Worm (Caenorhabditis elegans) whole organism, late embryonic: ENCODE results near the gene srd-59.

Experiments
- C08G9.2 ChIP-seq: sonication (generic microtip); optimal IDR thresholded peaks from 2 replicates; lab custom pipeline; 2016; ENCODE audit warnings: mild to moderate bottlenecking, missing genetic modification characterization, moderate library complexity, missing compliant biosample characterization
- C38D4.7 ChIP-seq: fragments of 200-800 bp; sonication (Bioruptor generic); optimal IDR thresholded peaks from 2 replicates; lab custom pipeline; 2018; ENCODE audit warnings: mild to moderate bottlenecking, missing genetic modification characterization, moderate library complexity, missing compliant biosample characterization
- F13H6.1 ChIP-seq: sonication (generic microtip); optimal IDR thresholded peaks from 2 replicates; lab custom pipeline; 2016; ENCODE audit warnings: missing genetic modification characterization, missing compliant biosample characterization
- K09A11.1 ChIP-seq: sonication (generic microtip); optimal IDR thresholded peaks from 2 replicates; lab custom pipeline; 2017; ENCODE audit warnings: antibody characterized with exemption, mild to moderate bottlenecking, missing genetic modification characterization, missing compliant biosample characterization; ENCODE audit not compliant: insufficient read depth
- Y22D7AL.16 ChIP-seq: sonication (generic microtip); optimal IDR thresholded peaks from 2 replicates; lab custom pipeline; 2016; ENCODE audit warnings: missing genetic modification characterization, missing compliant biosample characterization
- ama-1 ChIP-seq: fragments of 150-350 bp; optimal IDR thresholded peaks from 2 replicates; lab custom pipeline; 2014
- ceh-18 ChIP-seq: sonication (generic microtip); optimal IDR thresholded peaks from 2 replicates; lab custom pipeline; 2016; ENCODE audit warnings: missing genetic modification characterization, missing compliant biosample characterization
- ceh-19 ChIP-seq: fragments of 200-800 bp; sonication (Bioruptor generic); optimal IDR thresholded peaks from 2 replicates; lab custom pipeline; 2018; ENCODE audit warnings: mild to moderate bottlenecking, missing genetic modification characterization, missing compliant biosample characterization
- ceh-24 ChIP-seq: sonication (generic microtip); optimal IDR thresholded peaks from 2 replicates; lab custom pipeline; 2016; ENCODE audit warnings: mild to moderate bottlenecking, missing genetic modification characterization, missing compliant biosample characterization
- ceh-30 ChIP-seq: fragments of 150-350 bp; optimal IDR thresholded peaks from 2 replicates; lab custom pipeline; 2014; ENCODE audit warnings: missing biosample characterization, missing genetic modification characterization
- ceh-31 ChIP-seq: sonication (generic microtip); optimal IDR thresholded peaks from 2 replicates; lab custom pipeline; 2016; ENCODE audit warnings: missing genetic modification characterization, missing compliant biosample characterization
- ceh-34 ChIP-seq: sonication (generic microtip); optimal IDR thresholded peaks from 2 replicates; lab custom pipeline; 2016; ENCODE audit warnings: mild to moderate bottlenecking, missing genetic modification characterization, missing compliant biosample characterization
- ceh-45 ChIP-seq: fragments of 200-800 bp; sonication (Bioruptor generic); IDR thresholded peaks from 2 replicates; pipeline ENCODE4 v1.3.6; 2022; ENCODE audit warnings: missing genetic modification reagents, missing genetic modification characterization, missing compliant biosample characterization
- ceh-48 ChIP-seq: sonication (generic microtip); optimal IDR thresholded peaks from 2 replicates; lab custom pipeline; 2016; ENCODE audit warnings: missing genetic modification characterization, inconsistent platforms, missing compliant biosample characterization
- ceh-6 ChIP-seq: fragments of 200-800 bp; sonication (Bioruptor generic); optimal IDR thresholded peaks from 2 replicates; lab custom pipeline; 2018; ENCODE audit warnings: mild to moderate bottlenecking, missing genetic modification characterization, missing compliant biosample characterization
- che-1 ChIP-seq: sonication (generic microtip); optimal IDR thresholded peaks from 2 replicates; lab custom pipeline; 2016; ENCODE audit warnings: mild to moderate bottlenecking, missing genetic modification characterization, missing compliant biosample characterization
- dmd-4 ChIP-seq: sonication (generic microtip); optimal IDR thresholded peaks from 2 replicates; lab custom pipeline; 2016; ENCODE audit warnings: borderline replicate concordance, missing genetic modification characterization, missing compliant biosample characterization
- dve-1 ChIP-seq: sonication (generic microtip); optimal IDR thresholded peaks from 2 replicates; lab custom pipeline; 2017; ENCODE audit warnings: antibody characterized with exemption, mild to moderate bottlenecking, missing genetic modification characterization, missing compliant biosample characterization
- elt-2 ChIP-seq: sonication (generic microtip); optimal IDR thresholded peaks from 2 replicates; lab custom pipeline; 2016; ENCODE audit warnings: missing genetic modification reagents, missing genetic modification characterization, missing compliant biosample characterization
- elt-4 ChIP-seq: sonication (generic microtip); optimal IDR thresholded peaks from 2 replicates; lab custom pipeline; 2016; ENCODE audit warnings: missing genetic modification characterization, missing compliant biosample characterization
- eyg-1 ChIP-seq: sonication (generic microtip); optimal IDR thresholded peaks from 2 replicates; lab custom pipeline; 2016; ENCODE audit warnings: missing genotype, missing genetic modification characterization, missing compliant biosample characterization
- fax-1 ChIP-seq: sonication (generic microtip); optimal IDR thresholded peaks from 2 replicates; lab custom pipeline; 2016; ENCODE audit warnings: missing genotype, missing genetic modification characterization, missing compliant biosample characterization
- fkh-10 ChIP-seq: fragments of 150-350 bp; optimal IDR thresholded peaks from 2 replicates; lab custom pipeline; 2014; ENCODE audit warnings: missing biosample characterization, missing genetic modification reagents, missing genetic modification characterization
- hlh-13 ChIP-seq: fragments of 200-800 bp; sonication (Bioruptor generic); optimal IDR thresholded peaks from 2 replicates; lab custom pipeline; 2018; ENCODE audit warnings: mild to moderate bottlenecking, missing genetic modification characterization, missing compliant biosample characterization
- hlh-6 ChIP-seq: sonication (generic microtip); optimal IDR thresholded peaks from 2 replicates; lab custom pipeline; 2016; ENCODE audit warnings: missing genotype, missing genetic modification characterization, missing compliant biosample characterization
- hlh-8 ChIP-seq: sonication (generic microtip); optimal IDR thresholded peaks from 2 replicates; lab custom pipeline; 2016; ENCODE audit warnings: missing genotype, missing genetic modification characterization, missing compliant biosample characterization
- lim-6 ChIP-seq: sonication (generic microtip); optimal IDR thresholded peaks from 2 replicates; lab custom pipeline; 2016; ENCODE audit warnings: missing genetic modification characterization, missing compliant biosample characterization
- lin-11 ChIP-seq: fragments of 200-800 bp; sonication (Bioruptor generic); optimal IDR thresholded peaks from 2 replicates; lab custom pipeline; 2018; ENCODE audit warnings: mild to moderate bottlenecking, missing genetic modification characterization, missing compliant biosample characterization
- madf-2 ChIP-seq: sonication (generic microtip); optimal IDR thresholded peaks from 2 replicates; lab custom pipeline; 2017; ENCODE audit warnings: missing genetic modification characterization, missing compliant biosample characterization
- mec-3 ChIP-seq: sonication (generic microtip); optimal IDR thresholded peaks from 2 replicates; lab custom pipeline; 2016; ENCODE audit warnings: borderline replicate concordance, missing genetic modification characterization, missing compliant biosample characterization
- nfya-1 ChIP-seq: sonication (generic microtip); optimal IDR thresholded peaks from 2 replicates; lab custom pipeline; 2017; ENCODE audit warnings: missing genetic modification characterization, mild to moderate bottlenecking, missing compliant biosample characterization, antibody characterized with exemption, moderate library complexity
- nhr-11 ChIP-seq: fragments of 150-350 bp; optimal IDR thresholded peaks from 2 replicates; lab custom pipeline; 2014; ENCODE audit warnings: missing biosample characterization, missing genetic modification characterization
- nhr-232 ChIP-seq: sonication (generic microtip); optimal IDR thresholded peaks from 2 replicates; lab custom pipeline; 2016; ENCODE audit warnings: missing genetic modification characterization, missing compliant biosample characterization
- npax-4 ChIP-seq: sonication (generic microtip); optimal IDR thresholded peaks from 2 replicates; lab custom pipeline; 2016; ENCODE audit warnings: missing genetic modification characterization, missing compliant biosample characterization
- odd-2 ChIP-seq: sonication (generic microtip); optimal IDR thresholded peaks from 2 replicates; lab custom pipeline; 2017; ENCODE audit warnings: antibody characterized with exemption, mild to moderate bottlenecking, missing genetic modification characterization, missing compliant biosample characterization
- pqm-1 ChIP-seq: sonication (generic microtip); optimal IDR thresholded peaks from 2 replicates; lab custom pipeline; 2016; ENCODE audit warnings: missing genetic modification characterization, missing compliant biosample characterization
- pros-1 ChIP-seq: fragments of 150-350 bp; optimal IDR thresholded peaks from 2 replicates; lab custom pipeline; 2014; ENCODE audit warnings: missing biosample characterization, missing genetic modification reagents, missing genetic modification characterization
- rnt-1 ChIP-seq: sonication (generic microtip); optimal IDR thresholded peaks from 2 replicates; lab custom pipeline; 2016; ENCODE audit warnings: missing genetic modification characterization, missing compliant biosample characterization
- sdc-2 ChIP-seq: sonication (generic microtip); optimal IDR thresholded peaks from 2 replicates; lab custom pipeline; 2016; ENCODE audit warnings: missing genotype, missing genetic modification characterization, missing compliant biosample characterization
- tbx-2 ChIP-seq: sonication (generic microtip); optimal IDR thresholded peaks from 2 replicates; lab custom pipeline; 2016; ENCODE audit warnings: missing genetic modification characterization, missing compliant biosample characterization
- tbx-7 ChIP-seq: sonication (generic microtip); optimal IDR thresholded peaks from 2 replicates; lab custom pipeline; 2016; ENCODE audit warnings: missing genotype, missing genetic modification characterization, missing compliant biosample characterization
- unc-42 ChIP-seq: sonication (generic microtip); optimal IDR thresholded peaks from 2 replicates; lab custom pipeline; 2016; ENCODE audit warnings: missing genotype, missing genetic modification characterization, missing compliant biosample characterization
- zip-5 ChIP-seq: sonication (generic microtip); optimal IDR thresholded peaks from 2 replicates; lab custom pipeline; 2016; ENCODE audit warnings: missing genetic modification characterization, missing compliant biosample characterization
- ztf-16 ChIP-seq: sonication (generic microtip); optimal IDR thresholded peaks from 2 replicates; lab custom pipeline; 2017; ENCODE audit warnings: missing genetic modification characterization, missing compliant biosample characterization

Gene srd-59

ce11 chrII:7168712-7169111, 36.8 kb upstream of the srd-59 start, which contains the start of gene col-36:
col-36 (minus strand) TSS chrII:7168812.
- TF ChIP-seq pqm-1 (tag; lab: Kevin White, UChicago), result no peak
- TF ChIP-seq fax-1, result no peak

- TF ChIP-seq nhr-232 (tag; lab: Kevin White, UChicago), result no peak
- no peak for TF ChIP-seq ceh-6 (GFP tag; lab: Kevin White, UChicago)
- TF ChIP-seq eyg-1 (tag; lab: Kevin White, UChicago), result no peak
- no peak for TF ChIP-seq C38D4.7 (GFP tag; lab: Kevin White, UChicago)
- TF ChIP-seq ceh-19, result no peak
- TF ChIP-seq F13H6.1 (tag; lab: Kevin White, UChicago), result no peak
These were observed 34.0 kb upstream of the srd-59 start, which contains the start of gene dyf-13 for ce11 chrII:7171305-7171998. dyf-13 (minus strand) TSS chrII:7171355.

- no peak for TF ChIP-seq lin-11 (tag; lab: Kevin White, UChicago)
- TF ChIP-seq ceh-30 (tag; lab: Kevin White, UChicago), result no peak
- TF ChIP-seq C08G9.2 (tag; lab: Kevin White, UChicago), result no peak
These were observed 30.6 kb upstream of the srd-59 start, which contains the start of gene glc-4 for ce11 chrII:7174843-7175242. glc-4 (minus strand) TSS chrII:7174943.

ce11 chrII:7176108-7176507, 29.4 kb upstream of the srd-59 start:
- TF ChIP-seq Y22D7AL.16 (tag; lab: Kevin White, UChicago) (no peak), unc-42 (peak; percentile 80)

- no peak for TF ChIP-seq dmd-4 (tag; lab: Kevin White, UChicago)
- TF ChIP-seq ceh-31 (tag; lab: Kevin White, UChicago), result peak; percentile 38
- no peak for TF ChIP-seq ama-1
- peak; percentile 5 for TF ChIP-seq C08G9.2 (tag; lab: Kevin White, UChicago)
- TF ChIP-seq madf-2, result no peak
- no peak for TF ChIP-seq mec-3 (tag; lab: Kevin White, UChicago)
- no peak for TF ChIP-seq hlh-13 (GFP tag; lab: Kevin White, UChicago)
- no peak for TF ChIP-seq F13H6.1 (tag; lab: Kevin White, UChicago)
- no peak for TF ChIP-seq ceh-34 (tag; lab: Kevin White, UChicago)
- TF ChIP-seq ceh-6 (GFP tag; lab: Kevin White, UChicago), result no peak
- no peak for TF ChIP-seq tbx-7
- TF ChIP-seq nhr-11, result no peak
- peak; percentile 17 for TF ChIP-seq ceh-19
- TF ChIP-seq pqm-1 (tag; lab: Kevin White, UChicago), result no peak
- no peak for TF ChIP-seq zip-5
- TF ChIP-seq npax-4 (tag; lab: Kevin White, UChicago), result no peak
- no peak for TF ChIP-seq ceh-48
- no peak for TF ChIP-seq elt-2 (tag; lab: Kevin White, UChicago)
- TF ChIP-seq che-1 (tag; lab: Kevin White, UChicago), result no peak
- peak; percentile 40 for TF ChIP-seq ceh-18 (tag; lab: Kevin White, UChicago)
- no peak for TF ChIP-seq sdc-2 (tag; lab: Kevin White, UChicago)
- TF ChIP-seq lim-6, result no peak
- TF ChIP-seq elt-4, result no peak
- no peak for TF ChIP-seq fax-1
- no peak for TF ChIP-seq ceh-45 (GFP tag; lab: Robert Waterston, UW)
- TF ChIP-seq dve-1 (tag; lab: Kevin White, UChicago), result no peak
- no peak for TF ChIP-seq fkh-10 (GFP tag; lab: Kevin White, UChicago)
- TF ChIP-seq tbx-2 (tag; lab: Kevin White, UChicago), result peak; percentile 0
- no peak for TF ChIP-seq K09A11.1 (tag; lab: Kevin White, UChicago)
- no peak for TF ChIP-seq rnt-1 (tag; lab: Kevin White, UChicago)
- TF ChIP-seq odd-2 (tag; lab: Kevin White, UChicago), result no peak
- TF ChIP-seq hlh-6 (tag; lab: Kevin White, UChicago), result no peak
- no peak for TF ChIP-seq hlh-8 (tag; lab: Kevin White, UChicago)
- TF ChIP-seq ztf-16 (tag; lab: Kevin White, UChicago), result no peak
- TF ChIP-seq pros-1, result no peak
- TF ChIP-seq nfya-1 (tag; lab: Kevin White, UChicago), result peak; percentile 27
- TF ChIP-seq nhr-232 (tag; lab: Kevin White, UChicago), result no peak
- no peak for TF ChIP-seq ceh-24 (tag; lab: Kevin White, UChicago)
These were observed 22.9 kb upstream of the srd-59 start for ce11 chrII:7182630-7183029.
